Worm (Caenorhabditis elegans) whole organism, L2 larva: Measurements from ENCODE around the gene phat-8.

Experiments
- F13H6.1 ChIP-seq: sonication (generic microtip); optimal IDR thresholded peaks from 2 replicates; lab custom pipeline; 2016; ENCODE audit warnings: missing genetic modification characterization, missing compliant biosample characterization
- R02D3.7 ChIP-seq: fragments of 150-350 bp; optimal IDR thresholded peaks from 2 replicates; lab custom pipeline; 2014; ENCODE audit warnings: missing biosample characterization, missing genetic modification characterization
- Y55F3AM.14 ChIP-seq: fragments of 200-800 bp; sonication (Bioruptor generic); optimal IDR thresholded peaks from 2 replicates; lab custom pipeline; 2018; ENCODE audit warnings: mild to moderate bottlenecking, missing genetic modification characterization, missing compliant biosample characterization
- ZK546.5 ChIP-seq: sonication (generic microtip); optimal IDR thresholded peaks from 2 replicates; lab custom pipeline; 2017; ENCODE audit warnings: missing biosample characterization, missing genetic modification characterization
- alr-1 ChIP-seq: fragments of 150-350 bp; optimal IDR thresholded peaks from 2 replicates; lab custom pipeline; 2014; ENCODE audit warnings: missing biosample characterization, missing genetic modification characterization
- aly-2 ChIP-seq: fragments of 150-350 bp; optimal IDR thresholded peaks from 2 replicates; lab custom pipeline; 2014; ENCODE audit warnings: missing biosample characterization, missing genetic modification characterization
- ama-1 ChIP-seq: fragments of 150-350 bp; optimal IDR thresholded peaks from 2 replicates; lab custom pipeline; 2018; ENCODE audit warnings: inconsistent platforms
- ceh-82 ChIP-seq: fragments of 150-350 bp; optimal IDR thresholded peaks from 2 replicates; lab custom pipeline; 2014; ENCODE audit warnings: missing biosample characterization, missing genetic modification characterization
- crh-2 ChIP-seq: sonication (generic microtip); optimal IDR thresholded peaks from 2 replicates; lab custom pipeline; 2017; ENCODE audit warnings: missing biosample characterization, missing genetic modification characterization
- egl-27 ChIP-seq: sonication (generic microtip); optimal IDR thresholded peaks from 3 replicates; lab custom pipeline; 2017; ENCODE audit warnings: missing biosample characterization, missing genetic modification reagents, missing genetic modification characterization
- elt-1 ChIP-seq: fragments of 150-350 bp; optimal IDR thresholded peaks from 2 replicates; lab custom pipeline; 2014; ENCODE audit warnings: missing biosample characterization, missing genetic modification characterization
- elt-3 ChIP-seq: sonication (generic microtip); optimal IDR thresholded peaks from 2 replicates; lab custom pipeline; 2017; ENCODE audit warnings: missing biosample characterization, missing genetic modification characterization
- fos-1 ChIP-seq: fragments of 150-350 bp; optimal IDR thresholded peaks from 2 replicates; lab custom pipeline; 2014; ENCODE audit warnings: missing biosample characterization, missing genetic modification characterization
- lin-11 ChIP-seq: fragments of 150-350 bp; sonication (generic microtip); optimal IDR thresholded peaks from 2 replicates; lab custom pipeline; 2014; ENCODE audit warnings: missing biosample characterization, missing genetic modification characterization, inconsistent platforms, mixed read lengths
- lin-13 ChIP-seq: fragments of 150-350 bp; optimal IDR thresholded peaks from 2 replicates; lab custom pipeline; 2014; ENCODE audit warnings: missing biosample characterization, missing genetic modification reagents, missing genetic modification characterization
- lin-39 ChIP-seq: fragments of 150-350 bp; optimal IDR thresholded peaks from 2 replicates; lab custom pipeline; 2014; ENCODE audit warnings: missing biosample characterization, missing genetic modification reagents, missing genetic modification characterization
- lsy-2 ChIP-seq, 2 experiments: fragments of 150-350 bp in 1 of 2; sonication (generic microtip) in 1 of 2; optimal IDR thresholded peaks; 2 replicates each; lab custom pipeline; 2014 to 2017; ENCODE audit warnings: missing biosample characterization in 2 of 2, missing genetic modification characterization in 2 of 2
- nhr-12 ChIP-seq: fragments of 150-350 bp; optimal IDR thresholded peaks from 2 replicates; lab custom pipeline; 2014; ENCODE audit warnings: missing biosample characterization, missing genetic modification characterization
- nhr-21 ChIP-seq: fragments of 150-350 bp; optimal IDR thresholded peaks from 2 replicates; lab custom pipeline; 2014; ENCODE audit warnings: missing biosample characterization, missing genetic modification characterization
- nhr-23 ChIP-seq: fragments of 150-350 bp; optimal IDR thresholded peaks from 2 replicates; lab custom pipeline; 2014; ENCODE audit warnings: missing biosample characterization, missing genetic modification reagents, missing genetic modification characterization
- nhr-237 ChIP-seq: fragments of 150-350 bp; optimal IDR thresholded peaks from 2 replicates; lab custom pipeline; 2014; ENCODE audit warnings: missing biosample characterization, missing genetic modification characterization
- nhr-25 ChIP-seq: fragments of 150-350 bp; sonication (generic microtip); optimal IDR thresholded peaks from 3 replicates; lab custom pipeline; 2014; ENCODE audit warnings: missing biosample characterization, missing genetic modification characterization
- nhr-77 ChIP-seq: fragments of 150-350 bp; optimal IDR thresholded peaks from 2 replicates; lab custom pipeline; 2014; ENCODE audit warnings: missing biosample characterization, missing genetic modification characterization
- peb-1 ChIP-seq: fragments of 150-350 bp; optimal IDR thresholded peaks from 2 replicates; lab custom pipeline; 2014; ENCODE audit warnings: missing biosample characterization, missing genetic modification characterization
- sem-4 ChIP-seq: fragments of 150-350 bp; optimal IDR thresholded peaks from 2 replicates; lab custom pipeline; 2014; ENCODE audit warnings: missing biosample characterization, missing genetic modification reagents, missing genetic modification characterization
- skn-1 ChIP-seq: sonication (generic microtip); optimal IDR thresholded peaks from 2 replicates; lab custom pipeline; 2017; ENCODE audit warnings: missing biosample characterization, missing genetic modification characterization
- sma-9 ChIP-seq, 2 experiments: fragments of 150-350 bp in 1 of 2; sonication (generic microtip) in 1 of 2; optimal IDR thresholded peaks; 2 replicates each; lab custom pipeline; 2014 to 2016; ENCODE audit warnings: missing genetic modification characterization in 2 of 2, mild to moderate bottlenecking in 1 of 2, missing biosample characterization in 1 of 2, missing compliant biosample characterization in 1 of 2, missing genetic modification reagents in 1 of 2, moderate library complexity in 1 of 2
- snpc-4 ChIP-seq: fragments of 150-350 bp; optimal IDR thresholded peaks from 2 replicates; lab custom pipeline; 2014; ENCODE audit warnings: missing biosample characterization, missing genetic modification characterization
- unc-39 ChIP-seq: fragments of 150-350 bp; optimal IDR thresholded peaks from 2 replicates; lab custom pipeline; 2014; ENCODE audit warnings: missing biosample characterization, missing genetic modification characterization
- unc-55 ChIP-seq: fragments of 150-350 bp; sonication (generic microtip); optimal IDR thresholded peaks from 3 replicates; lab custom pipeline; 2014; ENCODE audit warnings: missing biosample characterization, missing genetic modification reagents, missing genetic modification characterization
- unc-62 ChIP-seq: fragments of 150-350 bp; optimal IDR thresholded peaks from 2 replicates; lab custom pipeline; 2014; ENCODE audit warnings: missing biosample characterization, missing genetic modification reagents, missing genetic modification characterization
- zag-1 ChIP-seq: fragments of 150-350 bp; optimal IDR thresholded peaks from 2 replicates; lab custom pipeline; 2014; ENCODE audit warnings: missing biosample characterization, missing genetic modification characterization
- ztf-1 ChIP-seq: fragments of 200-800 bp; sonication (Bioruptor generic); conservative IDR thresholded peaks from 2 replicates; pipeline ENCODE4 v1.3.6; 2022; ENCODE audit warnings: missing genetic modification characterization, missing compliant biosample characterization
- ztf-11 ChIP-seq: sonication (generic microtip); optimal IDR thresholded peaks from 2 replicates; lab custom pipeline; 2017; ENCODE audit warnings: missing biosample characterization, missing genetic modification characterization
- ztf-4 ChIP-seq: fragments of 150-350 bp; optimal IDR thresholded peaks from 2 replicates; lab custom pipeline; 2014; ENCODE audit warnings: missing biosample characterization, missing genetic modification characterization

Gene phat-8

DNA sequence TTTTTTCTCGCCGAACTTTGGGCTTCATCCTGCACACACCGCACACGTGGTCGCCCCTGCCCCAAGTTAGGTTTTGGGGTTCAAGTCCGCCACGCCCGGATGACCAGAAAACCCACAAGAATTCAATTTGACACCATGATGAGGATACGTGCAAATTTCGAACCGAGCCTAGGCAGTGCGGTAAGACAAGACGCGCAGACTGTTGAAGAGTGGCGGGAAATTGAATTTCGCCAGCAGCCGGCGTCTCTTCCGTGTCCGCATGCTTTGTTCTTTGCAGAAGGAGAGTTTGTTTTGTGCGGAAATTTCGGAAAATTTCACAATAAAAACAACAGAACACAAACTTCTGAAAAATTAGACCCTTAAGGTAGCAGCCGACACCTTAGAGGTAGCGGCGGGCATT lies 28.4 kb downstream of the phat-8 start:
- TF ChIP-seq snpc-4 (tag; lab: Kevin White, UChicago) = no peak
- TF ChIP-seq ztf-1 = no peak
- TF ChIP-seq aly-2 = no peak
- no peak for TF ChIP-seq zag-1
- no peak for TF ChIP-seq sem-4
- TF ChIP-seq elt-3 = no peak
- no peak for TF ChIP-seq alr-1
- no peak for TF ChIP-seq ceh-82
- TF ChIP-seq egl-27 (tag; lab: Kevin White, UChicago) = no peak
- no peak for TF ChIP-seq R02D3.7 (tag; lab: Kevin White, UChicago)
- TF ChIP-seq crh-2 (tag; lab: Kevin White, UChicago) = no peak
- no peak for TF ChIP-seq skn-1 (tag; lab: Kevin White, UChicago)
- TF ChIP-seq Y55F3AM.14 (GFP tag; lab: Kevin White, UChicago) = no peak
- TF ChIP-seq elt-1 (tag; lab: Kevin White, UChicago) = no peak
- no peak for TF ChIP-seq ztf-4
- TF ChIP-seq F13H6.1 (tag; lab: Kevin White, UChicago) = no peak
- TF ChIP-seq unc-39 (tag; lab: Kevin White, UChicago) = no peak
- no peak for TF ChIP-seq lin-13 (GFP tag; lab: Kevin White, UChicago)
- no peak for TF ChIP-seq unc-55

DNA sequence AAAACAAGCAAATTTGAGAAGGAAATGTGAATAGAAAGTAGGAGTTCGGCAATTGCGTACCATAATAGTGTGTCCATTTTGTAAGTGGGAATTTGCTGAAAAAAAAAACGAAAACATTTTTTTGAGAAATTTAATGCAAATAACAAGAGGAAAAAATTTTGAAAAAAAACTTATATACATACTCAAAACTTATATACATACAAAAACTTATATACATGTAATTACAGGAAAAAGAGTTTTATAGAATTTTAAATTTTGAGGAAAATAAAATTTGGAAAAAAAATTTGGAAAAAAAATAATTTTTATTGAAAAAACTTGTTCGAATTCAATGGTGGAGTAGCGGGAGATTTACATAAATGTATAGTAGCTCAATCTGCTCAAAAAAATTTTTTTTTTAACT lies 31.2 kb downstream of the phat-8 start, which contains the start of gene ador-1:
ador-1 (minus strand) TSS at position 101 of the 400 bp plus-strand sequence.
- TF ChIP-seq nhr-237 (tag; lab: Kevin White, UChicago) = no peak
- no peak for TF ChIP-seq sma-9 (GFP tag; optimal IDR thresholded peaks at IDR 0.05; lab: Kevin White, UChicago)
- no peak for TF ChIP-seq sma-9 (tag; optimal IDR thresholded peaks at IDR 0.05; lab: Kevin White, UChicago)
- TF ChIP-seq nhr-21 = no peak

DNA sequence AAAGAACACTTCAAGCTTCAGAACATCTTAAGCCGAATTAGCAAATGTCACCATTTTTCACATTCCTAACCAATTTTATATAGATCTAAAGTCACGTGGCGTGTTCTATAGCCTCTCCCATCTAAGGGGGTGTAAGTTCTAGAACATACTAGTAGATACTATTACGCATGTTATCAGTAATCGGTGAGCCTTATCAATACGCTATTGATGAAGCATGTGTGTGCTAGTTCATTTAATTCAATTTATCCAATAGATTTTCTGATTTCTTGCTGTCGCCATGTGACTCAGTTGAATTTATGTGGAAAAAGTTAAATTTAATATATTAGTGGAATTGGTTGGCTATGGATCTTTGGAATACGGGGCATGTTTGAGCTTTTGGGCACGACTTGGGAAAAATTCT lies 34.9 kb downstream of the phat-8 start:
- TF ChIP-seq nhr-21 = no peak
- no peak for TF ChIP-seq fos-1 (tag; lab: Kevin White, UChicago)
- TF ChIP-seq skn-1 (tag; lab: Kevin White, UChicago) = no peak
- TF ChIP-seq unc-62 (GFP tag; lab: Kevin White, UChicago) = no peak
- no peak for TF ChIP-seq peb-1 (tag; lab: Kevin White, UChicago)

DNA sequence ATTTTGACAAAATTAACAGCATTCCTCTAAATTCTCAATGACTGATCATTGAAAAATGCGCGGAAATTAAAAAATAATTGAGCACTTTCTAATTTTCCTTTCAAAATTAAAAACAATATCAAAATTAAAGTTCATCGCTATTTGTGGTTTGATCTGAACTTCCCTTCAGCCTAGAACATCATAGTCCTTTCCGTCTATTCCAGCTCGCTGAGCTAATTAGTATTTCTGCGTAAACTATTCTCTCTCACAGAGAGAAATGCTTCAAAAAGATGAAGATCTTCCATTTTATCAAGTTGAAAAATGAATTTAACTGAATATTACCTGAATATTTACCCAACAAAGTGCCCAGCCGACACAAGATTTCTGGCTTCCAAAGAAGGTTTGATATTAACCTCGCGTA lies 35.4 kb downstream of the phat-8 start, which contains the start of gene srh-68:
srh-68 (plus strand) TSS at position 301 of the 400 bp plus-strand sequence.
- TF ChIP-seq ZK546.5 (tag; lab: Kevin White, UChicago) (no peak), ceh-82 (no peak), lin-11 (no peak), nhr-12 (no peak), unc-62 (GFP tag; lab: Kevin White, UChicago) (no peak), snpc-4 (tag; lab: Kevin White, UChicago) (no peak), crh-2 (tag; lab: Kevin White, UChicago) (no peak), ztf-11 (tag; lab: Kevin White, UChicago) (no peak), Y55F3AM.14 (GFP tag; lab: Kevin White, UChicago) (no peak), alr-1 (no peak), sma-9 (GFP tag; optimal IDR thresholded peaks at IDR 0.05; lab: Kevin White, UChicago) (no peak), sma-9 (tag; optimal IDR thresholded peaks at IDR 0.05; lab: Kevin White, UChicago) (no peak), nhr-21 (no peak), F13H6.1 (tag; lab: Kevin White, UChicago) (no peak), lin-39 (tag; lab: Kevin White, UChicago) (no peak), nhr-23 (no peak), elt-3 (no peak), nhr-77 (no peak)

DNA sequence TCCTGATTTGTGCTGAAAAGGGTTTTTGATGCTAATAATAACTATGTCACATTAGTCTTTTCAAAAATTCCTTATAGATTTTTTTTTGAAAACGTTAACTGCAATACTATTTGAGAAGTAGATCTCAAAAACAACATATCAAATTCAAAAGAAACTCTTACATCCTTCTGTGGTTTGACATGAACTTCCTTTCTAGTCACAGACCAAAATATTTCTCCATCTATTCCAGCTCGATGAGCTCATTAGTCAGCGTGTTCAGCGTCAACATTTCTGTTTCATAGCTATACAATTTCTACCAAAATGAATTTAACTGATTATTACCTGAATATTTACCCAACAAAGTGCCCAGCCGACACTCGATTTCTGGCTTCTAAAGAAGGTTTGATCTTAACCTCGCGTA lies 37.0 kb downstream of the phat-8 start, which contains the start of gene srh-67:
srh-67 (plus strand) TSS at position 301 of the 400 bp plus-strand sequence.
- TF ChIP-seq lsy-2 (tag; optimal IDR thresholded peaks at IDR 0.05; lab: Kevin White, UChicago) (no peak), alr-1 (no peak), skn-1 (tag; lab: Kevin White, UChicago) (no peak), nhr-23 (no peak), nhr-25 (no peak), ztf-1 (no peak), lin-11 (no peak), ama-1 (lab: Kevin White, UChicago) (no peak)
